Fruit fly (Drosophila melanogaster) whole organism, embryonic: ENCODE data around the gene CCHa2.

Experiments
- CG10267 ChIP-seq: fragments of 200-800 bp; sonication (Bioruptor generic); optimal IDR thresholded peaks from 2 replicates; lab custom pipeline; 2018; ENCODE audit warnings: missing biosample characterization, mild to moderate bottlenecking, missing genetic modification characterization, moderate library complexity
- CG11093 ChIP-seq: fragments of 200-800 bp; sonication (Bioruptor generic); IDR thresholded peaks from 3 replicates; pipeline ENCODE4 v1.3.6; 2022; ENCODE audit warnings: missing biosample characterization, missing genetic modification characterization
- CG11695 ChIP-seq: fragments of 200-800 bp; sonication (Bioruptor generic); IDR thresholded peaks from 3 replicates; pipeline ENCODE4 v1.3.6; 2022; ENCODE audit warnings: missing biosample characterization, missing genetic modification characterization
- CG12299 ChIP-seq: fragments of 200-800 bp; sonication (Bioruptor generic); optimal IDR thresholded peaks from 2 replicates; lab custom pipeline; 2018; ENCODE audit warnings: missing biosample characterization, mild to moderate bottlenecking, missing genetic modification characterization
- CG12659 ChIP-seq: fragments of 200-800 bp; sonication (Bioruptor generic); optimal IDR thresholded peaks from 3 replicates; lab custom pipeline; 2017; ENCODE audit warnings: mild to moderate bottlenecking, missing biosample characterization, missing genetic modification reagents, missing genetic modification characterization
- CG12744 ChIP-seq: fragments of 200-800 bp; sonication (Bioruptor generic); optimal IDR thresholded peaks from 2 replicates; lab custom pipeline; 2016; ENCODE audit warnings: missing biosample characterization, missing genetic modification characterization
- CG13624 ChIP-seq: fragments of 200-800 bp; sonication (Bioruptor generic); optimal IDR thresholded peaks from 2 replicates; lab custom pipeline; 2016; ENCODE audit warnings: missing biosample characterization, missing genetic modification characterization
- CG15479 ChIP-seq: fragments of 200-800 bp; sonication (Bioruptor generic); optimal IDR thresholded peaks from 3 replicates; lab custom pipeline; 2019; ENCODE audit warnings: missing biosample characterization, mild to moderate bottlenecking, missing genetic modification characterization, moderate library complexity
- CG2889 ChIP-seq: fragments of 200-800 bp; sonication (Bioruptor generic); IDR thresholded peaks from 3 replicates; pipeline ENCODE4 v1.3.6; 2022; ENCODE audit warnings: missing biosample characterization, missing genetic modification characterization
- CG4424 ChIP-seq: fragments of 200-800 bp; sonication (Bioruptor generic); optimal IDR thresholded peaks from 3 replicates; lab custom pipeline; 2016; ENCODE audit warnings: missing biosample characterization, missing genetic modification characterization
- CG4707 ChIP-seq: fragments of 200-800 bp; sonication (Bioruptor generic); optimal IDR thresholded peaks from 2 replicates; lab custom pipeline; 2018; ENCODE audit warnings: missing biosample characterization, mild to moderate bottlenecking, missing genetic modification characterization, moderate library complexity
- CG4820 ChIP-seq: fragments of 200-800 bp; sonication (Bioruptor generic); optimal IDR thresholded peaks from 3 replicates; lab custom pipeline; 2016; ENCODE audit warnings: missing biosample characterization, missing genetic modification characterization
- CG7963 ChIP-seq: fragments of 200-800 bp; sonication (Bioruptor generic); IDR thresholded peaks from 3 replicates; pipeline ENCODE4 v1.3.6; 2022; ENCODE audit warnings: missing biosample characterization, missing genetic modification characterization; ENCODE audit not compliant: partially characterized antibody
- CG7987 ChIP-seq: fragments of 200-800 bp; sonication (Bioruptor generic); optimal IDR thresholded peaks from 2 replicates; lab custom pipeline; 2018; ENCODE audit warnings: missing biosample characterization, mild to moderate bottlenecking, missing genetic modification characterization, moderate library complexity
- CG9817 ChIP-seq: fragments of 200-800 bp; sonication (Bioruptor generic); optimal IDR thresholded peaks from 2 replicates; lab custom pipeline; 2018; ENCODE audit warnings: missing biosample characterization, mild to moderate bottlenecking, missing genetic modification characterization, moderate library complexity
- Dad ChIP-seq: fragments of 200-800 bp; sonication (Bioruptor generic); optimal IDR thresholded peaks from 3 replicates; lab custom pipeline; 2016; ENCODE audit warnings: missing biosample characterization, missing genetic modification characterization
- Dll ChIP-seq: fragments of 200-800 bp; sonication (Bioruptor generic); IDR thresholded peaks from 4 replicates; pipeline ENCODE4 v1.3.6; 2022; ENCODE audit warnings: missing biosample characterization, missing genetic modification characterization; ENCODE audit not compliant: partially characterized antibody
- Dp ChIP-seq: fragments of 200-800 bp; sonication (Bioruptor generic); optimal IDR thresholded peaks from 2 replicates; lab custom pipeline; 2018; ENCODE audit warnings: missing biosample characterization, mild to moderate bottlenecking, missing genetic modification characterization, moderate library complexity
- Hand ChIP-seq: fragments of 200-800 bp; sonication (Bioruptor generic); optimal IDR thresholded peaks from 2 replicates; lab custom pipeline; 2017; ENCODE audit warnings: mild to moderate bottlenecking, missing biosample characterization, missing genetic modification reagents, missing genetic modification characterization
- HmgZ ChIP-seq: fragments of 200-800 bp; sonication (Bioruptor generic); optimal IDR thresholded peaks from 2 replicates; lab custom pipeline; 2018; ENCODE audit warnings: missing biosample characterization, mild to moderate bottlenecking, missing genetic modification characterization
- Hmr ChIP-seq: fragments of 200-800 bp; sonication (Bioruptor generic); optimal IDR thresholded peaks from 3 replicates; lab custom pipeline; 2017; ENCODE audit warnings: mild to moderate bottlenecking, missing biosample characterization, missing genetic modification reagents, missing genetic modification characterization
- Hmx ChIP-seq: fragments of 200-800 bp; sonication (Bioruptor generic); optimal IDR thresholded peaks from 2 replicates; lab custom pipeline; 2016; ENCODE audit warnings: missing biosample characterization, missing genetic modification characterization
- Mes4 ChIP-seq: fragments of 200-800 bp; sonication (Bioruptor generic); optimal IDR thresholded peaks from 2 replicates; lab custom pipeline; 2016; ENCODE audit warnings: missing biosample characterization, missing genetic modification characterization
- NC2α ChIP-seq: fragments of 200-800 bp; sonication (Bioruptor generic); optimal IDR thresholded peaks from 2 replicates; lab custom pipeline; 2016; ENCODE audit warnings: missing biosample characterization, missing genetic modification characterization
- Optix ChIP-seq: fragments of 200-800 bp; sonication (Bioruptor generic); IDR thresholded peaks from 3 replicates; pipeline ENCODE4 v1.3.6; 2022; ENCODE audit warnings: missing biosample characterization, missing genetic modification characterization
- bbx ChIP-seq: fragments of 200-800 bp; sonication (Bioruptor generic); IDR thresholded peaks from 2 replicates; pipeline ENCODE4 v1.3.6; 2022; ENCODE audit warnings: missing biosample characterization, missing genetic modification characterization; ENCODE audit not compliant: partially characterized antibody
- crp ChIP-seq, 2 experiments: fragments of 200-800 bp; sonication (Bioruptor generic); optimal IDR thresholded peaks; 2 replicates in 1 of 2; 3 replicates in 1 of 2; lab custom pipeline; 2017; ENCODE audit warnings: missing biosample characterization in 2 of 2, missing genetic modification characterization in 2 of 2, mild to moderate bottlenecking in 1 of 2, moderate library complexity in 1 of 2
- disco-r ChIP-seq: fragments of 200-800 bp; sonication (Bioruptor generic); optimal IDR thresholded peaks from 2 replicates; lab custom pipeline; 2016; ENCODE audit warnings: missing biosample characterization, missing genetic modification characterization
- dmrt99B ChIP-seq: fragments of 200-800 bp; sonication (Bioruptor generic); optimal IDR thresholded peaks from 2 replicates; lab custom pipeline; 2018; ENCODE audit warnings: missing biosample characterization, mild to moderate bottlenecking, missing genetic modification characterization, moderate library complexity
- exex ChIP-seq: fragments of 200-800 bp; sonication (Bioruptor generic); optimal IDR thresholded peaks from 4 replicates; lab custom pipeline; 2018; ENCODE audit warnings: missing biosample characterization, mild to moderate bottlenecking, missing genetic modification characterization, moderate library complexity
- fru ChIP-seq: fragments of >200 bp; optimal IDR thresholded peaks from 2 replicates; lab custom pipeline; 2017
- gem ChIP-seq: fragments of 200-800 bp; sonication (Bioruptor generic); optimal IDR thresholded peaks from 2 replicates; lab custom pipeline; 2019; ENCODE audit warnings: missing biosample characterization, mild to moderate bottlenecking, missing genetic modification characterization, moderate library complexity
- grau ChIP-seq: fragments of 200-800 bp; optimal IDR thresholded peaks from 3 replicates; lab custom pipeline; 2019; ENCODE audit warnings: missing biosample characterization, mild to moderate bottlenecking, missing genetic modification characterization, moderate library complexity
- gsb-n ChIP-seq: fragments of 200-800 bp; sonication (Bioruptor generic); optimal IDR thresholded peaks from 3 replicates; lab custom pipeline; 2018; ENCODE audit warnings: missing biosample characterization, mild to moderate bottlenecking, missing genetic modification characterization
- gt ChIP-seq: fragments of 200-800 bp; sonication (Bioruptor generic); IDR thresholded peaks from 2 replicates; pipeline ENCODE4 v1.3.6; 2022; ENCODE audit warnings: missing biosample characterization, missing genetic modification characterization
- hkb ChIP-seq, 2 experiments: fragments of 200-800 bp in 1 of 2; fragments of >200 bp in 1 of 2; sonication (Bioruptor generic) in 1 of 2; IDR thresholded peaks in 1 of 2; optimal IDR thresholded peaks in 1 of 2; 2 replicates each; pipeline versions ENCODE4 v1.3.6 to Lab custom; 2017 to 2022; ENCODE audit warnings: missing biosample characterization in 1 of 2, missing genetic modification characterization in 1 of 2
- ind ChIP-seq: fragments of 200-800 bp; sonication (Bioruptor generic); optimal IDR thresholded peaks from 3 replicates; lab custom pipeline; 2016; ENCODE audit warnings: missing biosample characterization, missing genetic modification characterization
- jumu ChIP-seq: fragments of 200-800 bp; sonication (Bioruptor generic); optimal IDR thresholded peaks from 3 replicates; lab custom pipeline; 2016; ENCODE audit warnings: missing biosample characterization, missing genetic modification characterization
- kay ChIP-seq: fragments of 200-800 bp; sonication (Bioruptor generic); optimal IDR thresholded peaks from 2 replicates; lab custom pipeline; 2016; ENCODE audit warnings: missing biosample characterization, missing genetic modification characterization
- luna ChIP-seq: fragments of 200-800 bp; sonication (Bioruptor generic); optimal IDR thresholded peaks from 2 replicates; lab custom pipeline; 2016; ENCODE audit warnings: missing biosample characterization, missing genetic modification characterization
- nerfin-2 ChIP-seq: fragments of 200-800 bp; sonication (Bioruptor generic); IDR thresholded peaks from 2 replicates; pipeline ENCODE4 v1.3.6; 2022; ENCODE audit warnings: missing biosample characterization, missing genetic modification characterization; ENCODE audit not compliant: partially characterized antibody
- pb ChIP-seq: fragments of 200-800 bp; sonication (Bioruptor generic); optimal IDR thresholded peaks from 3 replicates; lab custom pipeline; 2016; ENCODE audit warnings: missing biosample characterization, missing genetic modification characterization
- slbo ChIP-seq: fragments of 200-800 bp; sonication (Bioruptor generic); IDR thresholded peaks from 2 replicates; pipeline ENCODE4 v1.3.6; 2022; ENCODE audit warnings: missing biosample characterization, missing genetic modification characterization
- sqz ChIP-seq: fragments of 200-800 bp; sonication (Bioruptor generic); optimal IDR thresholded peaks from 3 replicates; lab custom pipeline; 2018; ENCODE audit warnings: missing biosample characterization, mild to moderate bottlenecking, missing genetic modification characterization
- trem ChIP-seq: fragments of 200-800 bp; optimal IDR thresholded peaks from 3 replicates; lab custom pipeline; 2019; ENCODE audit warnings: missing biosample characterization, mild to moderate bottlenecking, missing genetic modification characterization, moderate library complexity
- unc-4 ChIP-seq: fragments of 200-800 bp; sonication (Bioruptor generic); IDR thresholded peaks from 2 replicates; pipeline ENCODE4 v1.3.6; 2022; ENCODE audit warnings: missing biosample characterization, missing genetic modification characterization; ENCODE audit not compliant: partially characterized antibody
- vvl ChIP-seq: fragments of 200-800 bp; sonication (Bioruptor generic); IDR thresholded peaks from 2 replicates; pipeline ENCODE4 v1.3.6; 2022; ENCODE audit warnings: missing biosample characterization, missing genetic modification characterization
- wek ChIP-seq: fragments of 200-800 bp; sonication (Bioruptor generic); optimal IDR thresholded peaks from 3 replicates; lab custom pipeline; 2018; ENCODE audit warnings: missing biosample characterization, mild to moderate bottlenecking, missing genetic modification characterization, moderate library complexity

Gene CCHa2

DNA sequence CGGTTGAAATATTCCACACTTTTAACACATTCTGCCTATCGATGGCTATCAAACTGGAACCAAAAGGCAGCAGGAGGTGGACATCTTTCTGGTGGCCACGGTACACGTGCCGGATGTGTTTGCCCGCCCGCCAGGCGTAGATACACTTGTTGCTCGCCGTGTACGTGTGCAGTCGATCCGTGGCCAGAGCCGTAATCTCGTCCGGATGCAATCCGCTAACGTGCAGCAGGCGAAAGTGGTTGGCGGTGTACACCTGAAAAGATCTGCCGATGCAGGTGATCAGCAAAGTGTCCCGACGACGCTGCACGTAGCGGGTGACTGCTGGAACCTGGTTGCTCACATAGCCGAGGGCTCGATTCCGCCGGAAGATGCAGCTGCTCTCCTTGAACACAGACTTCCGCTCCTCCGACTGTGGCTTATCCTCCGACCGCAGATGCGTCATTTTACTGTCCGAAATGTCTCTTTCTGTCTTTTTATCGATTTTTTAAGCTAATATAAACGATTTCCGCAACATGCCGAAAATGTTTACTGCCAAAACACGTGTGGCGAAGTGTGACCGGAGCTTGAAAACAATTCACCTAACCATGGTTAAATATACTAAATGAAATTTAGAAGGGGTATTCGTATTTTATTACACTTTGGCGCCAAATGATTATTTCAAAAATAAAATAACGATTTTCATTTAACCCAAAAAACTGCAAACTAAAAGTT lies 6.7 kb downstream of the CCHa2 start, which contains the start of gene CG9799 (continued):
- TF ChIP-seq CG7987 (GFP tag; lab: Kevin White, UChicago) (no peak), Optix (GFP tag; lab: Robert Waterston, UW) (no peak), hkb (optimal IDR thresholded peaks at IDR 0.05; lab: Kevin White, UChicago) (no peak), hkb (GFP tag; IDR thresholded peaks at IDR 0.05; lab: Robert Waterston, UW) (no peak), ind (GFP tag; lab: Kevin White, UChicago) (no peak), CG12659 (GFP tag; lab: Kevin White, UChicago) (no peak), CG4707 (GFP tag; lab: Kevin White, UChicago) (no peak), sqz (GFP tag; lab: Kevin White, UChicago) (no peak), CG15479 (GFP tag; lab: Kevin White, UChicago) (no peak), CG13624 (GFP tag; lab: Kevin White, UChicago) (no peak), CG11695 (GFP tag; lab: Robert Waterston, UW) (no peak), Hand (GFP tag; lab: Kevin White, UChicago) (no peak), dmrt99B (no peak), CG12299 (no peak), Dp (peak; percentile 92), unc-4 (GFP tag; lab: Robert Waterston, UW) (peak; percentile 44; the same call in 1 of the 2 replicates), CG11093 (GFP tag; lab: Robert Waterston, UW) (0 out of 3 replicates have a peak, but pooled peaks have one; percentile 44), gsb-n (tag; lab: Kevin White, UChicago) (no peak), CG4424 (GFP tag; lab: Kevin White, UChicago) (no peak), crp (GFP tag; optimal IDR thresholded peaks at IDR 0.05; lab: Kevin White, UChicago) (peak in 1 of 2 experiments; percentile 54), HmgZ (tag; lab: Kevin White, UChicago) (peak; percentile 4), CG4820 (GFP tag; lab: Kevin White, UChicago) (no peak), jumu (no peak), fru (no peak), bbx (GFP tag; lab: Robert Waterston, UW) (0 out of 2 replicates have a peak, but pooled peaks have one; percentile 26), Hmr (no peak), CG7963 (GFP tag; lab: Robert Waterston, UW) (no peak; the same call in 2 of the 3 replicates), luna (no peak), gt (GFP tag; lab: Robert Waterston, UW) (peak; percentile 42; the same call in 1 of the 2 replicates), CG9817 (tag; lab: Kevin White, UChicago) (no peak), disco-r (no peak), kay (no peak), trem (tag; lab: Kevin White, UChicago) (peak; percentile 32), vvl (no peak), CG10267 (tag; lab: Kevin White, UChicago) (peak; percentile 22), nerfin-2 (GFP tag; lab: Robert Waterston, UW) (peak; percentile 32; the same call in 1 of the 2 replicates), exex (tag; lab: Kevin White, UChicago) (no peak), pb (GFP tag; lab: Kevin White, UChicago) (no peak), Hmx (no peak), slbo (no peak), NC2α (GFP tag; lab: Kevin White, UChicago) (no peak), CG12744 (GFP tag; lab: Kevin White, UChicago) (no peak), Mes4 (GFP tag; lab: Kevin White, UChicago) (no peak), grau (tag; lab: Kevin White, UChicago) (no peak), Dad (GFP tag; lab: Kevin White, UChicago) (no peak), wek (GFP tag; lab: Kevin White, UChicago) (peak; percentile 98), CG2889 (GFP tag; lab: Robert Waterston, UW) (0 out of 3 replicates have a peak, but pooled peaks have one; percentile 14), Dll (peak; percentile 43; the same call in 1 of the 4 replicates), gem (tag; lab: Kevin White, UChicago) (no peak)
